Worm (Caenorhabditis elegans) whole organism, midembryonic: Measurements from ENCODE around the gene Y116A8C.29.

Source experiments
- T22C8.4 ChIP-seq: fragments of 200-800 bp; sonication (Bioruptor generic); IDR thresholded peaks from 2 replicates; pipeline ENCODE4 v1.3.6; 2022; ENCODE audit warnings: missing genetic modification characterization, missing compliant biosample characterization
- klf-2 ChIP-seq: fragments of 200-800 bp; sonication (Bioruptor generic); conservative IDR thresholded peaks from 2 replicates; pipeline ENCODE4 v1.3.6; 2022; ENCODE audit warnings: missing genetic modification reagents, missing genetic modification characterization, missing compliant biosample characterization
- med-1 ChIP-seq: sonication (generic microtip); optimal IDR thresholded peaks from 2 replicates; lab custom pipeline; 2017; ENCODE audit warnings: missing genetic modification characterization, mild to moderate bottlenecking, missing compliant biosample characterization, antibody characterized with exemption, missing genetic modification reagents; ENCODE audit not compliant: insufficient read depth
- ztf-23 ChIP-seq: fragments of 200-800 bp; sonication (Bioruptor generic); IDR thresholded peaks from 2 replicates; pipeline ENCODE4 v1.3.6; 2022; ENCODE audit warnings: missing genetic modification reagents, missing genetic modification characterization, missing compliant biosample characterization

ce11 chrIV:17103615-17104014 lies 9.8 kb downstream of the Y116A8C.29 start, which contains the start of gene Y116A8C.30:
- TF ChIP-seq ztf-23 (GFP tag; lab: Robert Waterston, UW) (no peak), T22C8.4 (GFP tag; lab: Robert Waterston, UW) (no peak), med-1 (no peak), klf-2 (GFP tag; lab: Robert Waterston, UW) (no peak)
